Fruit fly (Drosophila melanogaster) Kc167 (cell line): ENCODE data around the gene Dnai2.

Source experiments
- Myc ChIP-seq: fragments of >200 bp; optimal IDR thresholded peaks from 2 replicates; lab custom pipeline; 2017; ENCODE audit warnings: missing external identifiers
- Sin3A ChIP-seq: fragments of >200 bp; optimal IDR thresholded peaks from 2 replicates; lab custom pipeline; 2018; ENCODE audit warnings: missing external identifiers
- h ChIP-seq: fragments of >200 bp; optimal IDR thresholded peaks from 3 replicates; lab custom pipeline; 2018; ENCODE audit warnings: missing external identifiers
- insv ChIP-seq: fragments of >200 bp; optimal IDR thresholded peaks from 3 replicates; lab custom pipeline; 2018; ENCODE audit warnings: missing external identifiers
- psq ChIP-seq: fragments of >200 bp; optimal IDR thresholded peaks from 2 replicates; lab custom pipeline; 2017; ENCODE audit warnings: missing external identifiers
- ttk ChIP-seq: sonication (Bioruptor generic); optimal IDR thresholded peaks from 2 replicates; lab custom pipeline; 2017; ENCODE audit warnings: missing external identifiers

Dnai2 gene

dm6 chr3L:11711059-11711628, 12.1 kb upstream of the Dnai2 start, which contains the start of gene crim:
Gene crim (minus strand): TSS chr3L:11711386.
- TF ChIP-seq Sin3A (lab: Kevin White, UChicago) = no peak
- TF ChIP-seq h (lab: Kevin White, UChicago) = no peak
- no peak for TF ChIP-seq insv (lab: Kevin White, UChicago)
- TF ChIP-seq ttk (lab: Kevin White, UChicago) = no peak
- no peak for TF ChIP-seq Myc (lab: Kevin White, UChicago)
- TF ChIP-seq psq (lab: Kevin White, UChicago) = no peak

dm6 chr3L:11708633-11709116, 9.6 kb upstream of the Dnai2 start, which contains the start of the genes Ccdc56 and mtTFB1:
Gene Ccdc56 (plus strand): TSS chr3L:11708979.
Gene mtTFB1 (plus strand): TSS chr3L:11708979.
- no peak for TF ChIP-seq insv (lab: Kevin White, UChicago)
- no peak for TF ChIP-seq Sin3A (lab: Kevin White, UChicago)
- no peak for TF ChIP-seq ttk (lab: Kevin White, UChicago)
- no peak for TF ChIP-seq h (lab: Kevin White, UChicago)
- TF ChIP-seq psq (lab: Kevin White, UChicago) = no peak
- no peak for TF ChIP-seq Myc (lab: Kevin White, UChicago)

dm6 chr3L:11707978-11708632, 9.0 kb upstream of the Dnai2 start, which contains the start of gene CG11658:
Gene CG11658 (minus strand): TSS chr3L:11708553.
- TF ChIP-seq h (lab: Kevin White, UChicago) = no peak
- no peak for TF ChIP-seq Myc (lab: Kevin White, UChicago)
- TF ChIP-seq ttk (lab: Kevin White, UChicago) = no peak
- no peak for TF ChIP-seq psq (lab: Kevin White, UChicago)
- no peak for TF ChIP-seq insv (lab: Kevin White, UChicago)
- no peak for TF ChIP-seq Sin3A (lab: Kevin White, UChicago)

dm6 chr3L:11704902-11705546, 6.0 kb upstream of the Dnai2 start:
- TF ChIP-seq ttk (lab: Kevin White, UChicago) (no peak), psq (lab: Kevin White, UChicago) (no peak), Sin3A (lab: Kevin White, UChicago) (no peak), Myc (lab: Kevin White, UChicago) (no peak), h (lab: Kevin White, UChicago) (no peak), insv (lab: Kevin White, UChicago) (no peak)

dm6 chr3L:11703579-11703978, 4.5 kb upstream of the Dnai2 start:
- TF ChIP-seq Myc (lab: Kevin White, UChicago) (no peak), h (lab: Kevin White, UChicago) (no peak)

dm6 chr3L:11701649-11702048, 2.6 kb upstream of the Dnai2 start:
- TF ChIP-seq Sin3A (lab: Kevin White, UChicago) (no peak), insv (lab: Kevin White, UChicago) (no peak), ttk (lab: Kevin White, UChicago) (no peak), Myc (lab: Kevin White, UChicago) (no peak), h (lab: Kevin White, UChicago) (no peak), psq (lab: Kevin White, UChicago) (no peak)

dm6 chr3L:11696294-11697116, 2.6 kb downstream of the Dnai2 start, which contains the start of gene Dph1:
Gene Dph1 (minus strand): TSS chr3L:11696963.
- TF ChIP-seq insv (lab: Kevin White, UChicago) = no peak
- no peak for TF ChIP-seq Myc (lab: Kevin White, UChicago)

dm6 chr3L:11695827-11696226, 3.2 kb downstream of the Dnai2 start:
- no peak for TF ChIP-seq Sin3A (lab: Kevin White, UChicago)
- TF ChIP-seq psq (lab: Kevin White, UChicago) = no peak
- TF ChIP-seq insv (lab: Kevin White, UChicago) = no peak
- TF ChIP-seq Myc (lab: Kevin White, UChicago) = no peak
- no peak for TF ChIP-seq h (lab: Kevin White, UChicago)
- TF ChIP-seq ttk (lab: Kevin White, UChicago) = no peak

dm6 chr3L:11695063-11695462, 4.0 kb downstream of the Dnai2 start:
- TF ChIP-seq psq (lab: Kevin White, UChicago) = no peak
- no peak for TF ChIP-seq h (lab: Kevin White, UChicago)
- no peak for TF ChIP-seq ttk (lab: Kevin White, UChicago)
- TF ChIP-seq Myc (lab: Kevin White, UChicago) = no peak
- TF ChIP-seq Sin3A (lab: Kevin White, UChicago) = no peak
- no peak for TF ChIP-seq insv (lab: Kevin White, UChicago)

dm6 chr3L:11692853-11693252, 6.2 kb downstream of the Dnai2 start:
- no peak for TF ChIP-seq ttk (lab: Kevin White, UChicago)
- TF ChIP-seq Sin3A (lab: Kevin White, UChicago) = no peak
- no peak for TF ChIP-seq psq (lab: Kevin White, UChicago)
- TF ChIP-seq h (lab: Kevin White, UChicago) = no peak
- TF ChIP-seq Myc (lab: Kevin White, UChicago) = no peak
- TF ChIP-seq insv (lab: Kevin White, UChicago) = no peak
